Fruit fly (Drosophila melanogaster) whole organism, embryonic: ENCODE results near the gene IA-2.

Source experiments
- ATbp ChIP-seq: fragments of 200-800 bp; sonication (Bioruptor generic); optimal IDR thresholded peaks from 2 replicates; lab custom pipeline; 2017; ENCODE audit warnings: missing biosample characterization, mild to moderate bottlenecking, missing genetic modification characterization, missing genetic modification reagents
- Ada2b ChIP-seq: fragments of 200-800 bp; sonication (Bioruptor generic); IDR thresholded peaks from 2 replicates; pipeline ENCODE4 v1.3.6; 2022; ENCODE audit warnings: missing biosample characterization, missing genetic modification characterization
- Antp ChIP-seq: fragments of 200-800 bp; sonication (Bioruptor generic); optimal IDR thresholded peaks from 3 replicates; lab custom pipeline; 2016; ENCODE audit warnings: missing biosample characterization, missing genetic modification characterization
- Atf6 ChIP-seq: fragments of 200-800 bp; sonication (Bioruptor generic); IDR thresholded peaks from 2 replicates; pipeline ENCODE4 v1.3.6; 2022; ENCODE audit warnings: missing biosample characterization, missing genetic modification characterization
- C15 ChIP-seq: fragments of 200-800 bp; sonication (Bioruptor generic); IDR thresholded peaks from 3 replicates; pipeline ENCODE4 v1.3.6; 2022; ENCODE audit warnings: missing biosample characterization, missing genetic modification characterization
- CG10366 ChIP-seq: fragments of 200-800 bp; sonication (Bioruptor generic); IDR thresholded peaks from 2 replicates; pipeline ENCODE4 v1.3.6; 2022; ENCODE audit warnings: missing biosample characterization, missing genetic modification characterization
- CG11456 ChIP-seq: fragments of 200-800 bp; sonication (Bioruptor generic); IDR thresholded peaks from 3 replicates; pipeline ENCODE4 v1.3.6; 2022; ENCODE audit warnings: missing biosample characterization, missing genetic modification characterization
- CG12769 ChIP-seq: fragments of 200-800 bp; sonication (Bioruptor generic); optimal IDR thresholded peaks from 2 replicates; lab custom pipeline; 2019; ENCODE audit warnings: missing biosample characterization, mild to moderate bottlenecking, missing genetic modification characterization, moderate library complexity
- CG14014 ChIP-seq: fragments of 200-800 bp; sonication (Bioruptor generic); IDR thresholded peaks from 2 replicates; pipeline ENCODE4 v1.3.6; 2022; ENCODE audit warnings: missing biosample characterization, missing genetic modification characterization
- CG2120 ChIP-seq: fragments of 200-800 bp; sonication (Bioruptor generic); optimal IDR thresholded peaks from 3 replicates; lab custom pipeline; 2016; ENCODE audit warnings: missing biosample characterization, missing genetic modification characterization
- CG2678 ChIP-seq: fragments of 200-800 bp; sonication (Bioruptor generic); optimal IDR thresholded peaks from 3 replicates; lab custom pipeline; 2019; ENCODE audit warnings: missing biosample characterization, mild to moderate bottlenecking, missing genetic modification characterization, moderate library complexity
- CG30431 ChIP-seq: fragments of 200-800 bp; sonication (Bioruptor generic); optimal IDR thresholded peaks from 2 replicates; lab custom pipeline; 2017; ENCODE audit warnings: missing biosample characterization, missing genetic modification characterization
- CG31224 ChIP-seq: fragments of 200-800 bp; sonication (Bioruptor generic); IDR thresholded peaks from 2 replicates; pipeline ENCODE4 v1.3.6; 2022; ENCODE audit warnings: missing biosample characterization, missing genetic modification characterization
- CG3838 ChIP-seq: fragments of 200-800 bp; sonication (Bioruptor generic); optimal IDR thresholded peaks from 3 replicates; lab custom pipeline; 2016; ENCODE audit warnings: missing biosample characterization, missing genetic modification characterization
- CG3847 ChIP-seq: fragments of 200-800 bp; sonication (Bioruptor generic); IDR thresholded peaks from 2 replicates; pipeline ENCODE4 v1.3.6; 2022; ENCODE audit warnings: missing biosample characterization, missing genetic modification characterization
- CG43689 ChIP-seq: fragments of 200-800 bp; sonication (Bioruptor generic); IDR thresholded peaks from 2 replicates; pipeline ENCODE4 v1.3.6; 2022; ENCODE audit warnings: missing biosample characterization, missing genetic modification characterization
- CG7357 ChIP-seq: fragments of 200-800 bp; sonication (Bioruptor generic); IDR thresholded peaks from 3 replicates; pipeline ENCODE4 v1.3.6; 2022; ENCODE audit warnings: missing biosample characterization, missing genetic modification characterization
- CG7786 ChIP-seq: fragments of 200-800 bp; sonication (Bioruptor generic); optimal IDR thresholded peaks from 2 replicates; lab custom pipeline; 2016; ENCODE audit warnings: missing biosample characterization, missing genetic modification characterization
- CoRest ChIP-seq: fragments of 200-800 bp; sonication (Bioruptor generic); optimal IDR thresholded peaks from 3 replicates; lab custom pipeline; 2018; ENCODE audit warnings: missing biosample characterization, mild to moderate bottlenecking, missing genetic modification characterization, moderate library complexity
- D ChIP-seq, 2 experiments: fragments of 200-800 bp in 1 of 2; fragments of >200 bp in 1 of 2; sonication (Bioruptor generic) in 1 of 2; optimal IDR thresholded peaks; 2 replicates in 1 of 2; 3 replicates in 1 of 2; lab custom pipeline; 2017; ENCODE audit warnings: mild to moderate bottlenecking in 1 of 2, missing biosample characterization in 1 of 2, missing genetic modification characterization in 1 of 2, missing genetic modification reagents in 1 of 2
- Dbx ChIP-seq: fragments of 200-800 bp; sonication (Bioruptor generic); IDR thresholded peaks from 3 replicates; pipeline ENCODE4 v1.3.6; 2022; ENCODE audit warnings: missing biosample characterization, missing genetic modification characterization
- Ets65A ChIP-seq: fragments of 200-800 bp; sonication (Bioruptor generic); peaks from one replicate; lab custom pipeline; 2016; ENCODE audit warnings: missing biosample characterization, missing genetic modification characterization
- Gug ChIP-seq: fragments of 200-800 bp; sonication (Bioruptor generic); IDR thresholded peaks from 4 replicates; pipeline ENCODE4 v1.3.6; 2022; ENCODE audit warnings: missing biosample characterization, missing genetic modification characterization
- H15 ChIP-seq: fragments of 200-800 bp; sonication (Bioruptor generic); IDR thresholded peaks from 3 replicates; pipeline ENCODE4 v1.3.6; 2022; ENCODE audit warnings: missing biosample characterization, missing genetic modification characterization
- NFAT ChIP-seq: fragments of 200-800 bp; sonication (Bioruptor generic); IDR thresholded peaks from 2 replicates; pipeline ENCODE4 v1.3.6; 2022; ENCODE audit warnings: missing biosample characterization, missing genetic modification characterization
- NfI ChIP-seq: fragments of 200-800 bp; sonication (Bioruptor generic); optimal IDR thresholded peaks from 3 replicates; lab custom pipeline; 2018; ENCODE audit warnings: missing biosample characterization, mild to moderate bottlenecking, missing genetic modification characterization, moderate library complexity
- Oli ChIP-seq: fragments of 200-800 bp; sonication (Bioruptor generic); optimal IDR thresholded peaks from 2 replicates; lab custom pipeline; 2018; ENCODE audit warnings: missing biosample characterization, mild to moderate bottlenecking, missing genetic modification characterization, moderate library complexity
- PHDP ChIP-seq: fragments of 200-800 bp; sonication (Bioruptor generic); optimal IDR thresholded peaks from 3 replicates; lab custom pipeline; 2018; ENCODE audit warnings: missing biosample characterization, mild to moderate bottlenecking, missing genetic modification characterization, moderate library complexity
- al ChIP-seq: fragments of 200-800 bp; sonication (Bioruptor generic); IDR thresholded peaks from 2 replicates; pipeline ENCODE4 v1.3.6; 2022; ENCODE audit warnings: missing biosample characterization, missing genetic modification characterization
- bsh ChIP-seq, 2 experiments: fragments of 200-800 bp; sonication (Bioruptor generic); optimal IDR thresholded peaks; 2 replicates each; lab custom pipeline; 2017 to 2018; ENCODE audit warnings: mild to moderate bottlenecking in 2 of 2, missing biosample characterization in 2 of 2, missing genetic modification characterization in 2 of 2, moderate library complexity in 1 of 2
- chinmo ChIP-seq: fragments of 200-800 bp; sonication (Bioruptor generic); IDR thresholded peaks from 4 replicates; pipeline ENCODE4 v1.3.6; 2022; ENCODE audit warnings: missing biosample characterization, missing genetic modification characterization; ENCODE audit not compliant: partially characterized antibody
- chn ChIP-seq: fragments of 200-800 bp; sonication (Bioruptor generic); optimal IDR thresholded peaks from 2 replicates; lab custom pipeline; 2016; ENCODE audit warnings: missing biosample characterization, missing genetic modification characterization
- ci ChIP-seq: fragments of 200-800 bp; sonication (Bioruptor generic); IDR thresholded peaks from 3 replicates; pipeline ENCODE4 v1.3.6; 2022; ENCODE audit warnings: missing biosample characterization, missing genetic modification characterization
- dmrt99B ChIP-seq: fragments of 200-800 bp; sonication (Bioruptor generic); optimal IDR thresholded peaks from 2 replicates; lab custom pipeline; 2018; ENCODE audit warnings: missing biosample characterization, mild to moderate bottlenecking, missing genetic modification characterization, moderate library complexity
- gce ChIP-seq: fragments of 200-800 bp; sonication (Bioruptor generic); IDR thresholded peaks from 3 replicates; pipeline ENCODE4 v1.3.6; 2022; ENCODE audit warnings: missing biosample characterization, missing genetic modification characterization
- gcm ChIP-seq: fragments of 200-800 bp; sonication (Bioruptor generic); optimal IDR thresholded peaks from 2 replicates; lab custom pipeline; 2019; ENCODE audit warnings: missing biosample characterization, mild to moderate bottlenecking, missing genetic modification characterization, moderate library complexity
- gem ChIP-seq: fragments of 200-800 bp; sonication (Bioruptor generic); optimal IDR thresholded peaks from 2 replicates; lab custom pipeline; 2019; ENCODE audit warnings: missing biosample characterization, mild to moderate bottlenecking, missing genetic modification characterization, moderate library complexity
- grn ChIP-seq: fragments of 200-800 bp; sonication (Bioruptor generic); optimal IDR thresholded peaks from 3 replicates; lab custom pipeline; 2017; ENCODE audit warnings: missing biosample characterization, missing genetic modification characterization
- ind ChIP-seq: fragments of 200-800 bp; sonication (Bioruptor generic); optimal IDR thresholded peaks from 3 replicates; lab custom pipeline; 2016; ENCODE audit warnings: missing biosample characterization, missing genetic modification characterization
- ken ChIP-seq: fragments of 200-800 bp; sonication (Bioruptor generic); IDR thresholded peaks from 3 replicates; pipeline ENCODE4 v1.3.6; 2022; ENCODE audit warnings: missing biosample characterization, missing genetic modification characterization
- pan ChIP-seq, 4 experiments: fragments of >200 bp in 3 of 4; fragments of 200-800 bp in 1 of 4; sonication (Bioruptor generic) in 1 of 4; optimal IDR thresholded peaks in 3 of 4; IDR thresholded peaks in 1 of 4; 2 replicates each; pipeline versions ENCODE4 v1.3.6 to Lab custom; 2017 to 2022; ENCODE audit warnings: missing biosample characterization in 2 of 4, missing genetic modification characterization in 2 of 4, mixed read lengths in 1 of 4
- pho ChIP-seq: fragments of 200-800 bp; sonication (Bioruptor generic); optimal IDR thresholded peaks from 2 replicates; lab custom pipeline; 2016; ENCODE audit warnings: missing biosample characterization, missing genetic modification characterization
- prd ChIP-seq, 3 experiments: fragments of >200 bp in 2 of 3; fragments of 200-800 bp in 1 of 3; sonication (Bioruptor generic) in 1 of 3; optimal IDR thresholded peaks in 2 of 3; IDR thresholded peaks in 1 of 3; 2 replicates in 2 of 3; 3 replicates in 1 of 3; pipeline versions ENCODE4 v1.3.6 to Lab custom; 2017 to 2022; ENCODE audit warnings: missing biosample characterization in 1 of 3, missing genetic modification characterization in 1 of 3
- so ChIP-seq: fragments of 200-800 bp; sonication (Bioruptor generic); IDR thresholded peaks from 3 replicates; pipeline ENCODE4 v1.3.6; 2022; ENCODE audit warnings: missing biosample characterization, missing genetic modification characterization
- ssp ChIP-seq: fragments of 200-800 bp; sonication (Bioruptor generic); IDR thresholded peaks from 2 replicates; pipeline ENCODE4 v1.3.6; 2022; ENCODE audit warnings: missing biosample characterization, missing genetic modification characterization
- toy ChIP-seq: fragments of 200-800 bp; sonication (Bioruptor generic); IDR thresholded peaks from 2 replicates; pipeline ENCODE4 v1.3.6; 2022; ENCODE audit warnings: missing biosample characterization, missing genetic modification characterization
- zfh1 ChIP-seq: fragments of 200-800 bp; sonication (Bioruptor generic); IDR thresholded peaks from 3 replicates; pipeline ENCODE4 v1.3.6; 2022; ENCODE audit warnings: missing biosample characterization, missing genetic modification characterization
- zfh2 ChIP-seq: fragments of 200-800 bp; sonication (Bioruptor generic); optimal IDR thresholded peaks from 2 replicates; lab custom pipeline; 2016; ENCODE audit warnings: missing biosample characterization, missing genetic modification characterization

Gene IA-2

dm6 chr2L:1070941-1071340 lies 23.1 kb upstream of the IA-2 start (continued):
- peak; percentile 27; the same call in 1 of the 2 replicates for TF ChIP-seq al (GFP tag; lab: Robert Waterston, UW)
- peak; percentile 32 for TF ChIP-seq pho (GFP tag; lab: Kevin White, UChicago)
- TF ChIP-seq so = 0 out of 3 replicates have a peak, but pooled peaks have one; percentile 30
- 0 out of 2 replicates have a peak, but pooled peaks have one; percentile 23 for TF ChIP-seq Ada2b (GFP tag; lab: Robert Waterston, UW)
- TF ChIP-seq ken (GFP tag; lab: Robert Waterston, UW) = peak; percentile 12; the same call in 1 of the 3 replicates
- TF ChIP-seq CG14014 (GFP tag; lab: Robert Waterston, UW) = peak; percentile 53; the same call in 1 of the 2 replicates
- TF ChIP-seq Dbx = peak; percentile 62
- peak; percentile 4 for TF ChIP-seq NfI
- peak; percentile 55; the same call in 2 of the 3 replicates for TF ChIP-seq zfh1 (GFP tag; lab: Robert Waterston, UW)
- no peak for TF ChIP-seq D (optimal IDR thresholded peaks at IDR 0.05; lab: Kevin White, UChicago)
- TF ChIP-seq D (GFP tag; optimal IDR thresholded peaks at IDR 0.05; lab: Kevin White, UChicago) = peak; percentile 6
- no peak for TF ChIP-seq chn (GFP tag; lab: Kevin White, UChicago)
- no peak for TF ChIP-seq C15 (GFP tag; lab: Robert Waterston, UW)
- no peak for TF ChIP-seq H15
- TF ChIP-seq CG3847 (GFP tag; lab: Robert Waterston, UW) = 0 out of 2 replicates have a peak, but pooled peaks have one; percentile 45
- TF ChIP-seq ind (GFP tag; lab: Kevin White, UChicago) = peak; percentile 10
- 0 out of 2 replicates have a peak, but pooled peaks have one; percentile 12 for TF ChIP-seq NFAT (GFP tag; lab: Robert Waterston, UW)
- TF ChIP-seq toy (GFP tag; lab: Robert Waterston, UW) = 0 out of 2 replicates have a peak, but pooled peaks have one; percentile 44
- TF ChIP-seq bsh (GFP tag; optimal IDR thresholded peaks at IDR 0.05; lab: Kevin White, UChicago) = peak in 1 of 2 experiments; percentile 54
- TF ChIP-seq CoRest (tag; lab: Kevin White, UChicago) = peak; percentile 5
- TF ChIP-seq dmrt99B (tag; lab: Kevin White, UChicago) = peak; percentile 20
- peak; percentile 72; the same call in 1 of the 3 replicates for TF ChIP-seq CG11456 (GFP tag; lab: Robert Waterston, UW)
- TF ChIP-seq Antp = peak; percentile 67
- TF ChIP-seq CG43689 (GFP tag; lab: Robert Waterston, UW) = 0 out of 2 replicates have a peak, but pooled peaks have one; percentile 9
- no peak for TF ChIP-seq prd (optimal IDR thresholded peaks at IDR 0.05; lab: Kevin White, UChicago)
- peak; percentile 43; the same call in 1 of the 3 replicates for TF ChIP-seq prd (GFP tag; IDR thresholded peaks at IDR 0.05; lab: Robert Waterston, UW)
- TF ChIP-seq gce = 0 out of 3 replicates have a peak, but pooled peaks have one; percentile 20
- peak; percentile 59 for TF ChIP-seq CG2120 (GFP tag; lab: Kevin White, UChicago)
- TF ChIP-seq ATbp = peak; percentile 25
- TF ChIP-seq Oli (tag; lab: Kevin White, UChicago) = peak; percentile 4
- TF ChIP-seq ssp (GFP tag; lab: Robert Waterston, UW) = peak; percentile 21; the same call in 1 of the 2 replicates
- TF ChIP-seq CG7786 (GFP tag; lab: Kevin White, UChicago) = peak; percentile 10
- peak; percentile 43 for TF ChIP-seq zfh2 (GFP tag; lab: Kevin White, UChicago)
- peak; percentile 45 for TF ChIP-seq Ets65A (GFP tag; lab: Kevin White, UChicago)
- peak; percentile 13 for TF ChIP-seq CG30431
- 0 out of 2 replicates have a peak, but pooled peaks have one; percentile 7 for TF ChIP-seq CG31224 (GFP tag; lab: Robert Waterston, UW)
- TF ChIP-seq gem (tag; lab: Kevin White, UChicago) = peak; percentile 46
- TF ChIP-seq ci = peak; percentile 36; the same call in 1 of the 3 replicates
- no peak for TF ChIP-seq grn (GFP tag; lab: Kevin White, UChicago)
- TF ChIP-seq chinmo (GFP tag; lab: Robert Waterston, UW) = no peak
- peak; percentile 42 for TF ChIP-seq CG12769 (tag; lab: Kevin White, UChicago)
- 0 out of 3 replicates have a peak, but pooled peaks have one; percentile 20 for TF ChIP-seq CG7357 (GFP tag; lab: Robert Waterston, UW)
- TF ChIP-seq CG10366 (GFP tag; lab: Robert Waterston, UW) = peak; percentile 49
- no peak for TF ChIP-seq gcm (GFP tag; lab: Kevin White, UChicago)
- peak; percentile 58 for TF ChIP-seq CG2678
- no peak for TF ChIP-seq pan (optimal IDR thresholded peaks at IDR 0.05; lab: Kevin White, UChicago)
- TF ChIP-seq pan (GFP tag; optimal IDR thresholded peaks at IDR 0.05 in 1 of 2, IDR thresholded peaks at IDR 0.05 in 1 of 2) = peak in 1 of 2 experiments; percentile 49
- peak; percentile 49; the same call in 2 of the 4 replicates for TF ChIP-seq Gug
- TF ChIP-seq PHDP (tag; lab: Kevin White, UChicago) = peak; percentile 11
- TF ChIP-seq Atf6 (GFP tag; lab: Robert Waterston, UW) = 0 out of 2 replicates have a peak, but pooled peaks have one; percentile 18
- TF ChIP-seq CG3838 (GFP tag; lab: Kevin White, UChicago) = no peak
